Worm (Caenorhabditis elegans) whole organism, L2 larva: ENCODE data around the gene F47B7.2.
A peak's percentile ranks its signal among the peaks of the same experiment; 100 is the strongest.

ENCODE experiments used
- R02D3.7 ChIP-seq: fragments of 150-350 bp; optimal IDR thresholded peaks from 2 replicates; lab custom pipeline; 2014; ENCODE audit warnings: missing biosample characterization, missing genetic modification characterization
- ama-1 ChIP-seq: fragments of 150-350 bp; optimal IDR thresholded peaks from 2 replicates; lab custom pipeline; 2018; ENCODE audit warnings: inconsistent platforms
- ceh-16 ChIP-seq: fragments of 150-350 bp; optimal IDR thresholded peaks from 2 replicates; lab custom pipeline; 2014; ENCODE audit warnings: missing biosample characterization, missing genetic modification characterization
- ceh-82 ChIP-seq: fragments of 150-350 bp; optimal IDR thresholded peaks from 2 replicates; lab custom pipeline; 2014; ENCODE audit warnings: missing biosample characterization, missing genetic modification characterization
- elt-1 ChIP-seq: fragments of 150-350 bp; optimal IDR thresholded peaks from 2 replicates; lab custom pipeline; 2014; ENCODE audit warnings: missing biosample characterization, missing genetic modification characterization
- fos-1 ChIP-seq: fragments of 150-350 bp; optimal IDR thresholded peaks from 2 replicates; lab custom pipeline; 2014; ENCODE audit warnings: missing biosample characterization, missing genetic modification characterization
- lsy-2 ChIP-seq, 2 experiments: fragments of 150-350 bp in 1 of 2; sonication (generic microtip) in 1 of 2; optimal IDR thresholded peaks; 2 replicates each; lab custom pipeline; 2014 to 2017; ENCODE audit warnings: missing biosample characterization in 2 of 2, missing genetic modification characterization in 2 of 2
- nhr-6 ChIP-seq: fragments of 150-350 bp; optimal IDR thresholded peaks from 2 replicates; lab custom pipeline; 2014; ENCODE audit warnings: missing biosample characterization, missing genetic modification characterization
- skn-1 ChIP-seq: sonication (generic microtip); optimal IDR thresholded peaks from 2 replicates; lab custom pipeline; 2017; ENCODE audit warnings: missing biosample characterization, missing genetic modification characterization
- unc-55 ChIP-seq: fragments of 150-350 bp; sonication (generic microtip); optimal IDR thresholded peaks from 3 replicates; lab custom pipeline; 2014; ENCODE audit warnings: missing biosample characterization, missing genetic modification reagents, missing genetic modification characterization
- ztf-11 ChIP-seq: sonication (generic microtip); optimal IDR thresholded peaks from 2 replicates; lab custom pipeline; 2017; ENCODE audit warnings: missing biosample characterization, missing genetic modification characterization

DNA sequence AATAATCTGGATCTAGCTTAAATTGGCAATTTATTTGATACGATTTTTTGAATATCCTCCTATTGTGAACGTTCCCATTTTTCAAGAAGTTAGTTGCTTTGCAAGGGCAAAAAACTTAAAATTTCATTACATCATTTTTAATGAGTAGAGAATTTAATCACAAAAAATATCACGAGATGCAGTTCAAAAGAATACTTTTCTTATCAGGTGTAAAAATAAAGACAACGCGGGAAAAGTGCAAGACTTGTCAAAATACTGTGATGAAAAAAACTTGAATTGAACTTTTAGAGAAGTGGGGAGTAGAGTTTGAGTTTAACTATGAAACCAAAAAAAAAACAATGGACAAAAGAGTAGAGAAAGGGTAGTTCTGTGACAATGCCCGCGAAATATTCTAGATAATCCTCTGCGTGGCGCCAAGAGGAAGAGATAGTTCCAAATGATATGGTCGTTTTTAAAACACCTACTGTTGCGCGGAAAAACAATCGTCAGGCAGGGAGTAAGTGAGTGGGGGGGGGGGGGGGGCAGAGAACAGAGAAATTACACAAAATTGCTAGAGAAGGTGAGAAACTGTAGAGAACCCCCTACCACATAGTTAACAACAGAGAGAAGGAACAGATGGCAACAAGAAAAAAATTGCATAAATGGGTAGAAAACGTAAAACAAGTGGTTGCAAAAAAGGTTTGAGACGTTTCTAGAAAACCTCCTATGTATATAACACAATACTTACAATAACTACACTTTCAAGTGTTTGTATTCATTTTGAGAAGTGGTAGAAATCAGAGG is 52.5 kb downstream of the F47B7.2 start:
- no peak for TF ChIP-seq ceh-16 (tag; lab: Kevin White, UChicago)
- TF ChIP-seq ama-1 (lab: Kevin White, UChicago): no peak
- TF ChIP-seq lsy-2 (tag; optimal IDR thresholded peaks at IDR 0.05; lab: Kevin White, UChicago): no peak
- no peak for TF ChIP-seq ztf-11 (tag; lab: Kevin White, UChicago)
- TF ChIP-seq fos-1 (tag; lab: Kevin White, UChicago): peak; percentile 9
- TF ChIP-seq skn-1 (tag; lab: Kevin White, UChicago): no peak
- TF ChIP-seq unc-55 (GFP tag; lab: Kevin White, UChicago): no peak
- no peak for TF ChIP-seq elt-1 (tag; lab: Kevin White, UChicago)
- no peak for TF ChIP-seq R02D3.7 (tag; lab: Kevin White, UChicago)
- TF ChIP-seq ceh-82 (tag; lab: Kevin White, UChicago): no peak
- no peak for TF ChIP-seq nhr-6 (tag; lab: Kevin White, UChicago)
